Worm (Caenorhabditis elegans) whole organism, midembryonic: ENCODE results near the gene tsp-13.

Source experiments
- cog-1 ChIP-seq: sonication (generic microtip); optimal IDR thresholded peaks from 2 replicates; lab custom pipeline; 2016; ENCODE audit warnings: missing genetic modification characterization, missing compliant biosample characterization
- flt-1 ChIP-seq: fragments of 200-800 bp; sonication (Bioruptor generic); IDR thresholded peaks from 2 replicates; pipeline ENCODE4 v1.3.6; 2022; ENCODE audit warnings: missing genetic modification characterization, missing compliant biosample characterization
- klf-2 ChIP-seq: fragments of 200-800 bp; sonication (Bioruptor generic); conservative IDR thresholded peaks from 2 replicates; pipeline ENCODE4 v1.3.6; 2022; ENCODE audit warnings: missing genetic modification reagents, missing genetic modification characterization, missing compliant biosample characterization
- med-1 ChIP-seq: sonication (generic microtip); optimal IDR thresholded peaks from 2 replicates; lab custom pipeline; 2017; ENCODE audit warnings: missing genetic modification characterization, mild to moderate bottlenecking, missing compliant biosample characterization, antibody characterized with exemption, missing genetic modification reagents; ENCODE audit not compliant: insufficient read depth
- ref-1 ChIP-seq: fragments of 200-800 bp; sonication (Bioruptor generic); conservative IDR thresholded peaks from 2 replicates; pipeline ENCODE4 v1.3.6; 2022; ENCODE audit warnings: missing genetic modification reagents, missing genetic modification characterization, missing compliant biosample characterization
- ztf-23 ChIP-seq: fragments of 200-800 bp; sonication (Bioruptor generic); IDR thresholded peaks from 2 replicates; pipeline ENCODE4 v1.3.6; 2022; ENCODE audit warnings: missing genetic modification reagents, missing genetic modification characterization, missing compliant biosample characterization
- ztf-29 ChIP-seq: fragments of 200-800 bp; sonication (Bioruptor generic); IDR thresholded peaks from 2 replicates; pipeline ENCODE4 v1.3.6; 2022; ENCODE audit warnings: missing genetic modification reagents, missing genetic modification characterization, missing compliant biosample characterization

DNA sequence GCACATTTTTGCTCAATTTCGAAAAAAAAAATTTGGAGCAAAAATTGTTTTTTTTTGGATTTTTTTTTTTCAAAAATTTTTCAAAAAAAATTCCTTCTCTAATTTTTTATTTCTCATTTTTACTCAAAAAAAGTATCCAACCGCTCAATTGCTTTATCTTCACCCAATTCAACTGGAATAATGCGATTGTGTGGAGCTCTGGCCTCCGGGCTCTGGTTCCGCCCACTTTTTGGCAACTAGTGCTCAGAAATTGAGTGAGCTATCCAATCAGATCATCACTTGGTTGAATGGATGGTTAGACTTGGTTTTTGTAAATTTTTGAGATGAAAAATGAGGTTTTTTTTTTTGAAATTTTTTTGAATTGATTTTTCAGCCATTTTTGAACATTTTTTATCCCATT is 25.0 kb downstream of the tsp-13 start:
- no peak for TF ChIP-seq cog-1 (tag; lab: Kevin White, UChicago)
- TF ChIP-seq med-1 (GFP tag; lab: Kevin White, UChicago): no peak
- no peak for TF ChIP-seq flt-1 (GFP tag; lab: Robert Waterston, UW)
- TF ChIP-seq ztf-23 (GFP tag; lab: Robert Waterston, UW): no peak
- TF ChIP-seq ztf-29 (GFP tag; lab: Robert Waterston, UW): no peak
- no peak for TF ChIP-seq ref-1 (GFP tag; lab: Robert Waterston, UW)
- TF ChIP-seq klf-2 (GFP tag; lab: Robert Waterston, UW): no peak
